Fruit fly (Drosophila melanogaster) whole organism, embryonic: ENCODE results near the gene lectin-29Ca.
A peak's percentile ranks its signal among the peaks of the same experiment; 100 is the strongest.

ENCODE experiments used
- ATbp ChIP-seq: fragments of 200-800 bp; sonication (Bioruptor generic); optimal IDR thresholded peaks from 2 replicates; lab custom pipeline; 2017; ENCODE audit warnings: missing biosample characterization, mild to moderate bottlenecking, missing genetic modification characterization, missing genetic modification reagents
- Abd-B ChIP-seq: fragments of 200-800 bp; sonication (Bioruptor generic); optimal IDR thresholded peaks from 2 replicates; lab custom pipeline; 2018; ENCODE audit warnings: missing biosample characterization, mild to moderate bottlenecking, missing genetic modification characterization, moderate library complexity
- Ada2b ChIP-seq: fragments of 200-800 bp; sonication (Bioruptor generic); IDR thresholded peaks from 2 replicates; pipeline ENCODE4 v1.3.6; 2022; ENCODE audit warnings: missing biosample characterization, missing genetic modification characterization
- Atf3 ChIP-seq: fragments of 200-800 bp; sonication (Bioruptor generic); optimal IDR thresholded peaks from 3 replicates; lab custom pipeline; 2016; ENCODE audit warnings: missing biosample characterization, missing genetic modification characterization
- CG10274 ChIP-seq: fragments of 200-800 bp; sonication (Bioruptor generic); optimal IDR thresholded peaks from 3 replicates; lab custom pipeline; 2017; ENCODE audit warnings: missing biosample characterization, mild to moderate bottlenecking, missing genetic modification characterization
- CG10366 ChIP-seq: fragments of 200-800 bp; sonication (Bioruptor generic); IDR thresholded peaks from 2 replicates; pipeline ENCODE4 v1.3.6; 2022; ENCODE audit warnings: missing biosample characterization, missing genetic modification characterization
- CG11723 ChIP-seq: fragments of 200-800 bp; sonication (Bioruptor generic); optimal IDR thresholded peaks from 2 replicates; lab custom pipeline; 2017; ENCODE audit warnings: missing biosample characterization, mild to moderate bottlenecking, missing genetic modification characterization
- CG1233 ChIP-seq: fragments of 200-800 bp; sonication (Bioruptor generic); optimal IDR thresholded peaks from 4 replicates; lab custom pipeline; 2018; ENCODE audit warnings: missing biosample characterization, mild to moderate bottlenecking, missing genetic modification characterization
- CG15011 ChIP-seq: fragments of 200-800 bp; sonication (Bioruptor generic); optimal IDR thresholded peaks from 3 replicates; lab custom pipeline; 2018; ENCODE audit warnings: missing biosample characterization, mild to moderate bottlenecking, missing genetic modification characterization
- CG15269 ChIP-seq: fragments of 200-800 bp; sonication (Bioruptor generic); optimal IDR thresholded peaks from 2 replicates; lab custom pipeline; 2018; ENCODE audit warnings: missing biosample characterization, mild to moderate bottlenecking, missing genetic modification characterization, moderate library complexity
- CG18599 ChIP-seq: fragments of 200-800 bp; sonication (Bioruptor generic); optimal IDR thresholded peaks from 3 replicates; lab custom pipeline; 2017; ENCODE audit warnings: missing biosample characterization, missing genetic modification characterization, mild to moderate bottlenecking, moderate library complexity, missing genetic modification reagents
- CG18619 ChIP-seq: fragments of 200-800 bp; sonication (Bioruptor generic); optimal IDR thresholded peaks from 3 replicates; lab custom pipeline; 2017; ENCODE audit warnings: missing biosample characterization, mild to moderate bottlenecking, missing genetic modification characterization
- CG2712 ChIP-seq: fragments of 200-800 bp; optimal IDR thresholded peaks from 3 replicates; lab custom pipeline; 2019; ENCODE audit warnings: missing biosample characterization, mild to moderate bottlenecking, missing genetic modification characterization, moderate library complexity
- CG32767 ChIP-seq: fragments of 200-800 bp; sonication (Bioruptor generic); IDR thresholded peaks from 2 replicates; pipeline ENCODE4 v1.3.6; 2022; ENCODE audit warnings: missing biosample characterization, missing genetic modification characterization
- CG3407 ChIP-seq: fragments of 200-800 bp; sonication (Bioruptor generic); optimal IDR thresholded peaks from 2 replicates; lab custom pipeline; 2018; ENCODE audit warnings: missing biosample characterization, mild to moderate bottlenecking, missing genetic modification characterization
- CG3838 ChIP-seq: fragments of 200-800 bp; sonication (Bioruptor generic); optimal IDR thresholded peaks from 3 replicates; lab custom pipeline; 2016; ENCODE audit warnings: missing biosample characterization, missing genetic modification characterization
- CG42726 ChIP-seq: fragments of 200-800 bp; sonication (Bioruptor generic); IDR thresholded peaks from 2 replicates; pipeline ENCODE4 v1.3.6; 2022; ENCODE audit warnings: missing biosample characterization, missing genetic modification characterization; ENCODE audit not compliant: partially characterized antibody
- CG6683 ChIP-seq: fragments of 200-800 bp; sonication (Bioruptor generic); optimal IDR thresholded peaks from 2 replicates; lab custom pipeline; 2017; ENCODE audit warnings: missing biosample characterization, mild to moderate bottlenecking, missing genetic modification characterization, missing genetic modification reagents
- CG6813 ChIP-seq: fragments of 200-800 bp; sonication (Bioruptor generic); optimal IDR thresholded peaks from 2 replicates; lab custom pipeline; 2017; ENCODE audit warnings: missing biosample characterization, missing genetic modification characterization, mild to moderate bottlenecking, moderate library complexity, missing genetic modification reagents
- CG9727 ChIP-seq: fragments of 200-800 bp; sonication (Bioruptor generic); optimal IDR thresholded peaks from 3 replicates; lab custom pipeline; 2017; ENCODE audit warnings: missing biosample characterization, mild to moderate bottlenecking, missing genetic modification characterization
- Dip2 ChIP-seq: fragments of 200-800 bp; sonication (Bioruptor generic); IDR thresholded peaks from 2 replicates; pipeline ENCODE4 v1.3.6; 2022; ENCODE audit warnings: missing biosample characterization, missing genetic modification characterization
- Fer2 ChIP-seq: fragments of 200-800 bp; sonication (Bioruptor generic); optimal IDR thresholded peaks from 2 replicates; lab custom pipeline; 2018; ENCODE audit warnings: missing biosample characterization, mild to moderate bottlenecking, missing genetic modification characterization, moderate library complexity
- GATAe ChIP-seq: fragments of 200-800 bp; sonication (Bioruptor generic); conservative IDR thresholded peaks from 2 replicates; pipeline ENCODE4 v1.3.6; 2022; ENCODE audit warnings: missing biosample characterization, missing genetic modification characterization
- H2.0 ChIP-seq: fragments of 200-800 bp; sonication (Bioruptor generic); IDR thresholded peaks from 2 replicates; pipeline ENCODE4 v1.3.6; 2022; ENCODE audit warnings: missing biosample characterization, missing genetic modification characterization
- HLH4C ChIP-seq: fragments of 200-800 bp; sonication (Bioruptor generic); IDR thresholded peaks from 3 replicates; pipeline ENCODE4 v1.3.6; 2022; ENCODE audit warnings: missing biosample characterization, missing genetic modification characterization; ENCODE audit not compliant: partially characterized antibody
- Lpt ChIP-seq: fragments of >200 bp; optimal IDR thresholded peaks from 2 replicates; lab custom pipeline; 2018; ENCODE audit warnings: missing biosample characterization, missing genetic modification characterization
- Nf-YB ChIP-seq: fragments of 200-800 bp; sonication (Bioruptor generic); optimal IDR thresholded peaks from 3 replicates; lab custom pipeline; 2019; ENCODE audit warnings: missing biosample characterization, mild to moderate bottlenecking, missing genetic modification characterization, moderate library complexity
- NfI ChIP-seq: fragments of 200-800 bp; sonication (Bioruptor generic); optimal IDR thresholded peaks from 3 replicates; lab custom pipeline; 2018; ENCODE audit warnings: missing biosample characterization, mild to moderate bottlenecking, missing genetic modification characterization, moderate library complexity
- Ssrp ChIP-seq: fragments of 200-800 bp; sonication (Bioruptor generic); optimal IDR thresholded peaks from 2 replicates; lab custom pipeline; 2018; ENCODE audit warnings: missing biosample characterization, mild to moderate bottlenecking, missing genetic modification characterization, moderate library complexity
- YL-1 ChIP-seq: fragments of 200-800 bp; sonication (Bioruptor generic); optimal IDR thresholded peaks from 3 replicates; lab custom pipeline; 2017; ENCODE audit warnings: missing biosample characterization, mild to moderate bottlenecking, missing genetic modification characterization
- abd-A ChIP-seq: fragments of 200-800 bp; sonication (Bioruptor generic); optimal IDR thresholded peaks from 3 replicates; lab custom pipeline; 2019; ENCODE audit warnings: missing biosample characterization, mild to moderate bottlenecking, missing genetic modification characterization, moderate library complexity
- bsh ChIP-seq, 2 experiments: fragments of 200-800 bp; sonication (Bioruptor generic); optimal IDR thresholded peaks; 2 replicates each; lab custom pipeline; 2017 to 2018; ENCODE audit warnings: mild to moderate bottlenecking in 2 of 2, missing biosample characterization in 2 of 2, missing genetic modification characterization in 2 of 2, moderate library complexity in 1 of 2
- cato ChIP-seq: fragments of 200-800 bp; sonication (Bioruptor generic); optimal IDR thresholded peaks from 2 replicates; lab custom pipeline; 2016; ENCODE audit warnings: missing biosample characterization, missing genetic modification characterization, borderline replicate concordance
- corto ChIP-seq: fragments of 200-800 bp; sonication (Bioruptor generic); optimal IDR thresholded peaks from 2 replicates; lab custom pipeline; 2016; ENCODE audit warnings: missing biosample characterization, mild to moderate bottlenecking, missing genetic modification characterization, moderate library complexity
- cwo ChIP-seq: fragments of 200-800 bp; sonication (Bioruptor generic); optimal IDR thresholded peaks from 3 replicates; lab custom pipeline; 2017; ENCODE audit warnings: missing biosample characterization, missing genetic modification characterization, mild to moderate bottlenecking, moderate library complexity, missing genetic modification reagents
- fd102C ChIP-seq: fragments of 200-800 bp; sonication (Bioruptor generic); optimal IDR thresholded peaks from 2 replicates; lab custom pipeline; 2018; ENCODE audit warnings: missing biosample characterization, mild to moderate bottlenecking, missing genetic modification characterization, moderate library complexity
- ind ChIP-seq: fragments of 200-800 bp; sonication (Bioruptor generic); optimal IDR thresholded peaks from 3 replicates; lab custom pipeline; 2016; ENCODE audit warnings: missing biosample characterization, missing genetic modification characterization
- lilli ChIP-seq: fragments of 200-800 bp; sonication (Bioruptor generic); optimal IDR thresholded peaks from 3 replicates; lab custom pipeline; 2016; ENCODE audit warnings: missing biosample characterization, missing genetic modification characterization
- lola ChIP-seq, 3 experiments: fragments of >200 bp in 2 of 3; fragments of 200-800 bp in 1 of 3; sonication (Bioruptor generic) in 1 of 3; optimal IDR thresholded peaks; 2 replicates each; lab custom pipeline; 2017 to 2019; ENCODE audit warnings: missing biosample characterization in 3 of 3, missing genetic modification characterization in 3 of 3, mild to moderate bottlenecking in 1 of 3, moderate library complexity in 1 of 3
- nmo ChIP-seq: fragments of 200-800 bp; sonication (Bioruptor generic); optimal IDR thresholded peaks from 2 replicates; lab custom pipeline; 2018; ENCODE audit warnings: missing biosample characterization, mild to moderate bottlenecking, missing genetic modification characterization, moderate library complexity
- p53 ChIP-seq: fragments of 200-800 bp; sonication (Bioruptor generic); optimal IDR thresholded peaks from 2 replicates; lab custom pipeline; 2016; ENCODE audit warnings: missing biosample characterization, missing genetic modification characterization
- slbo ChIP-seq: fragments of 200-800 bp; sonication (Bioruptor generic); IDR thresholded peaks from 2 replicates; pipeline ENCODE4 v1.3.6; 2022; ENCODE audit warnings: missing biosample characterization, missing genetic modification characterization
- so ChIP-seq: fragments of 200-800 bp; sonication (Bioruptor generic); IDR thresholded peaks from 3 replicates; pipeline ENCODE4 v1.3.6; 2022; ENCODE audit warnings: missing biosample characterization, missing genetic modification characterization
- tna ChIP-seq: fragments of 200-800 bp; sonication (Bioruptor generic); IDR thresholded peaks from 2 replicates; pipeline ENCODE4 v1.3.6; 2022; ENCODE audit warnings: missing biosample characterization, missing genetic modification characterization; ENCODE audit not compliant: partially characterized antibody
- twi ChIP-seq: fragments of 200-800 bp; optimal IDR thresholded peaks from 2 replicates; lab custom pipeline; 2019; ENCODE audit warnings: missing biosample characterization, mild to moderate bottlenecking, missing genetic modification characterization, moderate library complexity
- vfl ChIP-seq: fragments of 200-800 bp; sonication (Bioruptor generic); optimal IDR thresholded peaks from 2 replicates; lab custom pipeline; 2016; ENCODE audit warnings: missing biosample characterization, missing genetic modification characterization
- wor ChIP-seq: fragments of 200-800 bp; sonication (Bioruptor generic); IDR thresholded peaks from 2 replicates; pipeline ENCODE4 v1.3.6; 2022; ENCODE audit warnings: missing biosample characterization, missing genetic modification characterization

Gene lectin-29Ca

dm6 chr2L:8414887-8415883 is 21.1 kb upstream of the lectin-29Ca start, which contains the start of the genes CG13398 and Akap200 (continued):
- TF ChIP-seq cwo = no peak
- TF ChIP-seq CG1233 = no peak
- no peak for TF ChIP-seq Fer2 (tag; lab: Kevin White, UChicago)
- no peak for TF ChIP-seq CG3838 (GFP tag; lab: Kevin White, UChicago)
- peak; percentile 36 for TF ChIP-seq lilli
- TF ChIP-seq ATbp = no peak
- no peak for TF ChIP-seq cato (GFP tag; lab: Kevin White, UChicago)
- no peak for TF ChIP-seq CG6813 (GFP tag; lab: Kevin White, UChicago)
- no peak for TF ChIP-seq CG15011 (GFP tag; lab: Kevin White, UChicago)
- no peak for TF ChIP-seq CG10366 (GFP tag; lab: Robert Waterston, UW)
- no peak for TF ChIP-seq tna (GFP tag; lab: Robert Waterston, UW)
- no peak for TF ChIP-seq p53 (GFP tag; lab: Kevin White, UChicago)
- TF ChIP-seq so (GFP tag; lab: Robert Waterston, UW) = no peak
- TF ChIP-seq Ada2b = no peak
- TF ChIP-seq twi (tag; lab: Kevin White, UChicago) = no peak
- peak; percentile 17 for TF ChIP-seq YL-1 (GFP tag; lab: Kevin White, UChicago)
- no peak for TF ChIP-seq GATAe (GFP tag; lab: Robert Waterston, UW)
- peak; percentile 62 for TF ChIP-seq nmo (GFP tag; lab: Kevin White, UChicago)
- TF ChIP-seq wor (GFP tag; lab: Robert Waterston, UW) = no peak
- no peak for TF ChIP-seq H2.0 (GFP tag; lab: Robert Waterston, UW)
- no peak for TF ChIP-seq corto
- peak; percentile 37 for TF ChIP-seq Ssrp (tag; lab: Kevin White, UChicago)
- TF ChIP-seq Abd-B = no peak
- TF ChIP-seq CG42726 (GFP tag; lab: Robert Waterston, UW) = no peak
- no peak for TF ChIP-seq Lpt
- TF ChIP-seq bsh (GFP tag; optimal IDR thresholded peaks at IDR 0.05; lab: Kevin White, UChicago) = no peak
- no peak for TF ChIP-seq vfl (GFP tag; lab: Kevin White, UChicago)
- TF ChIP-seq Dip2 = no peak
- TF ChIP-seq CG15269 (tag; lab: Kevin White, UChicago) = no peak
- TF ChIP-seq slbo (GFP tag; lab: Robert Waterston, UW) = peak; percentile 41; the same call in 1 of the 2 replicates
- no peak for TF ChIP-seq ind (GFP tag; lab: Kevin White, UChicago)
- no peak for TF ChIP-seq abd-A (tag; lab: Kevin White, UChicago)
- no peak for TF ChIP-seq CG18599 (GFP tag; lab: Kevin White, UChicago)
- TF ChIP-seq CG9727 (GFP tag; lab: Kevin White, UChicago) = peak; percentile 38
- peak; percentile 56 for TF ChIP-seq CG2712 (tag; lab: Kevin White, UChicago)
- TF ChIP-seq CG18619 = peak; percentile 4
- no peak for TF ChIP-seq NfI
- no peak for TF ChIP-seq CG11723
- TF ChIP-seq CG3407 = no peak
- TF ChIP-seq CG6683 (GFP tag; lab: Kevin White, UChicago) = no peak
- TF ChIP-seq HLH4C = no peak
- TF ChIP-seq CG32767 (GFP tag; lab: Robert Waterston, UW) = no peak; the same call in 1 of the 2 replicates
- no peak for TF ChIP-seq Nf-YB (GFP tag; lab: Kevin White, UChicago)
- no peak for TF ChIP-seq CG10274
- TF ChIP-seq Atf3 (GFP tag; lab: Kevin White, UChicago) = no peak
- TF ChIP-seq lola (GFP tag; optimal IDR thresholded peaks at IDR 0.05; lab: Kevin White, UChicago) = peak in 1 of 3 experiments; percentile 50
- TF ChIP-seq fd102C (GFP tag; lab: Kevin White, UChicago) = no peak
